Fruit fly (Drosophila melanogaster): ENCODE results near the gene Alp11.
A peak's percentile ranks its signal among the peaks of the same experiment; 100 is the strongest.

Gene Alp11

DNA sequence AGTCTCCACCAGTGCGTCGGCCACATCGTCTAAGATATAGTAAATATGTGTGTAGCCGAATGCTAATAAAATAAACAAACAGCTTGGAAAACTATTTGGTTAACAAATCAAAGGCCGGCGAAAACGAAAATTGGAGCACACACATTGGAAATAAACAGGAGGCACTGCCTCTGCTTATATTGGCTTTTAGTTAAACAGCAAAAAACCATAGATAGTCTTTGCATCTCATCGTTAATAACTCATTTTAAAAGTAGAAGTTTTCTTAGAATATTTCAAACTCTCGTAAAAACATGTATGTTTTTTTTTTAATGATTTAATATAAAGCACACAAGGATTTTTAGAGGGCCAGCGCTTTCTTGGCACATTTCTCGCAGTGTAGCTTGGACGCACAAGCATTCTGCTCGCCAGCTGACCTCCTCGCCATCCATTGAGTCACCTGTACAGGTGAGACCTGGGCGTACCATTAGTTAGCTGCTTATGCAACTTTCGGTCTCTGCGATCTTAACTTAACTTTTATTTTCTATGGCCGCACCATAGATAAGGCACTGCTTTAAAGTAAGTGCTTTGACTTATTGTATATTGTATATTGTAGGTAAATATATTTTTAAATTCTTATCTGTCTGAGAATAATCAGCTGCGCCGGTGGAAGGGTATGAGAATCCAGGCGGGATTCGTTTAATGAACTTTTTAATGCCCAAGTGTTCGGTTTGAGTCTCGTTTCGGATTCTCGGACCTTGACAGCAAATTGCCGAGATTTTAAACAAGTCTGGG lies 4.4 kb downstream of the Alp11 start (continued):
- TF ChIP-seq Usf (GFP tag; optimal IDR thresholded peaks at IDR 0.05): no peak
- peak; percentile 52 for TF ChIP-seq CG14014 (GFP tag; IDR thresholded peaks at IDR 0.05)
- no peak for TF ChIP-seq Antp (GFP tag; optimal IDR thresholded peaks at IDR 0.05)
- no peak for TF ChIP-seq CG6175 (GFP tag; IDR thresholded peaks at IDR 0.05)
- TF ChIP-seq CG10565 (GFP tag; optimal IDR thresholded peaks at IDR 0.05): no peak
- no peak for TF ChIP-seq CG13123 (GFP tag; optimal IDR thresholded peaks at IDR 0.05)
- no peak for TF ChIP-seq cg (GFP tag; optimal IDR thresholded peaks at IDR 0.05)
- TF ChIP-seq CG12744 (GFP tag; optimal IDR thresholded peaks at IDR 0.05): no peak
- TF ChIP-seq CG15011 (GFP tag; optimal IDR thresholded peaks at IDR 0.05): no peak
- TF ChIP-seq CG5953 (GFP tag; IDR thresholded peaks at IDR 0.05): no peak
- TF ChIP-seq tna (GFP tag; IDR thresholded peaks at IDR 0.05; ENCODE audit: partially characterized antibody): no peak
- peak; percentile 49 for TF ChIP-seq CG3281 (GFP tag; optimal IDR thresholded peaks at IDR 0.05)
- TF ChIP-seq Adf1 (GFP tag; IDR thresholded peaks at IDR 0.05): 0 out of 2 replicates have a peak, but pooled peaks have one; percentile 15
- no peak for TF ChIP-seq vnd (GFP tag; IDR thresholded peaks at IDR 0.05; ENCODE audit: partially characterized antibody)
- no peak for TF ChIP-seq Ets97D (GFP tag; optimal IDR thresholded peaks at IDR 0.05)
- TF ChIP-seq dysf (GFP tag; IDR thresholded peaks at IDR 0.05): peak; percentile 68
- no peak for TF ChIP-seq Sry-β (GFP tag; optimal IDR thresholded peaks at IDR 0.05)
- TF ChIP-seq CG7987 (GFP tag; optimal IDR thresholded peaks at IDR 0.05): no peak
- TF ChIP-seq gcm2 (GFP tag; optimal IDR thresholded peaks at IDR 0.05): no peak
- TF ChIP-seq Rfx (GFP tag; IDR thresholded peaks at IDR 0.05): peak; percentile 50
- TF ChIP-seq Nf-YB (GFP tag; optimal IDR thresholded peaks at IDR 0.05): no peak
- TF ChIP-seq eve (GFP tag; optimal IDR thresholded peaks at IDR 0.05): no peak
- TF ChIP-seq CG6254 (GFP tag; optimal IDR thresholded peaks at IDR 0.05): peak; percentile 16
- TF ChIP-seq fru (optimal IDR thresholded peaks at IDR 0.05): no peak
- TF ChIP-seq gt (GFP tag; IDR thresholded peaks at IDR 0.05): no peak
- TF ChIP-seq CG8388 (GFP tag; optimal IDR thresholded peaks at IDR 0.05): peak; percentile 21
- TF ChIP-seq br (optimal IDR thresholded peaks at IDR 0.05): no peak
- TF ChIP-seq HLHmδ (GFP tag; optimal IDR thresholded peaks at IDR 0.05): no peak
- peak; percentile 8 for TF ChIP-seq jumu (GFP tag; optimal IDR thresholded peaks at IDR 0.05)
- TF ChIP-seq Ptx1 (GFP tag; IDR thresholded peaks at IDR 0.05): peak; percentile 55
- TF ChIP-seq CG14710 (tag; optimal IDR thresholded peaks at IDR 0.05): peak; percentile 33
- no peak for TF ChIP-seq CG18764 (GFP tag; optimal IDR thresholded peaks at IDR 0.05)
- TF ChIP-seq CG12391 (tag; optimal IDR thresholded peaks at IDR 0.05): peak; percentile 51
- peak; percentile 57 for TF ChIP-seq lab (GFP tag; optimal IDR thresholded peaks at IDR 0.05)
- no peak for TF ChIP-seq fd102C (GFP tag; optimal IDR thresholded peaks at IDR 0.05)
- no peak for TF ChIP-seq nerfin-2 (GFP tag; IDR thresholded peaks at IDR 0.05; ENCODE audit: partially characterized antibody)
- peak; percentile 50 for TF ChIP-seq Xbp1 (GFP tag; optimal IDR thresholded peaks at IDR 0.05)
- no peak for TF ChIP-seq CG8944 (GFP tag; optimal IDR thresholded peaks at IDR 0.05)
- TF ChIP-seq CG32772 (GFP tag; IDR thresholded peaks at IDR 0.05): peak; percentile 41; the same call in 1 of the 2 replicates
- no peak for TF ChIP-seq Scr (GFP tag; IDR thresholded peaks at IDR 0.05; ENCODE audit: partially characterized antibody)
- TF ChIP-seq CG8924 (tag; optimal IDR thresholded peaks at IDR 0.05): no peak
- no peak for TF ChIP-seq tll (GFP tag; optimal IDR thresholded peaks at IDR 0.05)
- TF ChIP-seq CG2129 (GFP tag; IDR thresholded peaks at IDR 0.05; ENCODE audit: partially characterized antibody): no peak
- TF ChIP-seq fd96Cb (tag; optimal IDR thresholded peaks at IDR 0.05): peak; percentile 28
- TF ChIP-seq CG2202 (tag; optimal IDR thresholded peaks at IDR 0.05): peak; percentile 10
- peak; percentile 68 for TF ChIP-seq ATbp (GFP tag; optimal IDR thresholded peaks at IDR 0.05)
- 0 out of 3 replicates have a peak, but pooled peaks have one; percentile 4 for TF ChIP-seq Mrtf (GFP tag; IDR thresholded peaks at IDR 0.05)
- TF ChIP-seq nerfin-1 (tag; optimal IDR thresholded peaks at IDR 0.05): peak; percentile 17
- TF ChIP-seq Fer3 (tag; optimal IDR thresholded peaks at IDR 0.05): peak; percentile 29

All from whole organism, embryonic.